Worm (Caenorhabditis elegans): ENCODE data around the gene marc-1.

DNA sequence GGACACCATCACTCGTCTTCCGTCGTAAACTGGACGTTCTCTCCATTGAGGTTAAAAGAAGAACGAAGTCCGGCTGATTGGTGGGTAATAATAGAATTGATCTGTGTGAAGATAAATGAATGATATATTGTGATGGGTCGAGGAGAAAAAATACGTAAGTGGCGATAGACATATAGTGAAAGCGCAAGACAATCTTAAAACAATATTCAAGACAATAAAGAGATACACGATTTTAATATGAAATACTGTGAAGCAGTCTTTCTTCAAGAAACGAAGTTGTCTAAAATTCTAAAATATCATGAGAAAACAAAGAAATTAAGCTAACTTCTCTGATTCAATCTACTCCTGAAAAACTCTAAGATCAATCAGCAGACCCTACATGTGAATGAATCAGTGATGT lies 26.0 kb upstream of the marc-1 start, which contains the start of gene F40F9.10:
- TF ChIP-seq cebp-2 (GFP tag; IDR thresholded peaks at IDR 0.05) (no peak), ceh-100 (GFP tag; IDR thresholded peaks at IDR 0.05) (no peak), ztf-22 (GFP tag; optimal IDR thresholded peaks at IDR 0.05) (no peak)

All from whole organism, young adult.